Fruit fly (Drosophila melanogaster) whole organism, embryonic: ENCODE data around the gene CG10338.

Experiments
- Abd-B ChIP-seq: fragments of 200-800 bp; sonication (Bioruptor generic); optimal IDR thresholded peaks from 2 replicates; lab custom pipeline; 2018; ENCODE audit warnings: missing biosample characterization, mild to moderate bottlenecking, missing genetic modification characterization, moderate library complexity
- Aef1 ChIP-seq: fragments of 200-800 bp; sonication (Bioruptor generic); IDR thresholded peaks from 3 replicates; pipeline ENCODE4 v1.3.6; 2022; ENCODE audit warnings: missing biosample characterization, missing genetic modification characterization
- B-H2 ChIP-seq: fragments of 200-800 bp; sonication (Bioruptor generic); optimal IDR thresholded peaks from 2 replicates; lab custom pipeline; 2018; ENCODE audit warnings: missing biosample characterization, mild to moderate bottlenecking, missing genetic modification characterization
- CG10147 ChIP-seq: fragments of 200-800 bp; sonication (Bioruptor generic); optimal IDR thresholded peaks from 2 replicates; lab custom pipeline; 2019; ENCODE audit warnings: missing biosample characterization, mild to moderate bottlenecking, missing genetic modification characterization, moderate library complexity
- CG13287 ChIP-seq: fragments of 200-800 bp; sonication (Bioruptor generic); IDR thresholded peaks from 2 replicates; pipeline ENCODE4 v1.3.6; 2022; ENCODE audit warnings: missing biosample characterization, missing genetic modification characterization; ENCODE audit not compliant: partially characterized antibody
- CG13775 ChIP-seq: fragments of 200-800 bp; sonication (Bioruptor generic); optimal IDR thresholded peaks from 3 replicates; lab custom pipeline; 2017; ENCODE audit warnings: missing biosample characterization, mild to moderate bottlenecking, missing genetic modification characterization
- CG14667 ChIP-seq: fragments of 200-800 bp; sonication (Bioruptor generic); IDR thresholded peaks from 2 replicates; pipeline ENCODE4 v1.3.6; 2022; ENCODE audit warnings: missing biosample characterization, missing genetic modification characterization
- CG14965 ChIP-seq: fragments of 200-800 bp; sonication (Bioruptor generic); optimal IDR thresholded peaks from 2 replicates; lab custom pipeline; 2016; ENCODE audit warnings: missing biosample characterization, missing genetic modification characterization, borderline replicate concordance
- CG15479 ChIP-seq: fragments of 200-800 bp; sonication (Bioruptor generic); optimal IDR thresholded peaks from 3 replicates; lab custom pipeline; 2019; ENCODE audit warnings: missing biosample characterization, mild to moderate bottlenecking, missing genetic modification characterization, moderate library complexity
- CG2120 ChIP-seq: fragments of 200-800 bp; sonication (Bioruptor generic); optimal IDR thresholded peaks from 3 replicates; lab custom pipeline; 2016; ENCODE audit warnings: missing biosample characterization, missing genetic modification characterization
- CG30020 ChIP-seq: fragments of 200-800 bp; optimal IDR thresholded peaks from 2 replicates; lab custom pipeline; 2019; ENCODE audit warnings: missing biosample characterization, mild to moderate bottlenecking, missing genetic modification characterization, moderate library complexity
- CG4360 ChIP-seq: fragments of 200-800 bp; sonication (Bioruptor generic); IDR thresholded peaks from 2 replicates; pipeline ENCODE4 v1.3.6; 2022; ENCODE audit warnings: missing biosample characterization, missing genetic modification characterization
- CG4424 ChIP-seq: fragments of 200-800 bp; sonication (Bioruptor generic); optimal IDR thresholded peaks from 3 replicates; lab custom pipeline; 2016; ENCODE audit warnings: missing biosample characterization, missing genetic modification characterization
- CG6854 ChIP-seq: fragments of 200-800 bp; sonication (Bioruptor generic); optimal IDR thresholded peaks from 3 replicates; lab custom pipeline; 2017; ENCODE audit warnings: missing biosample characterization, mild to moderate bottlenecking, missing genetic modification characterization
- CG9932 ChIP-seq: fragments of 200-800 bp; sonication (Bioruptor generic); IDR thresholded peaks from 2 replicates; pipeline ENCODE4 v1.3.6; 2022; ENCODE audit warnings: missing biosample characterization, missing genetic modification characterization
- Dfd ChIP-seq, 2 experiments: fragments of >200 bp; optimal IDR thresholded peaks; 2 replicates each; lab custom pipeline; 2017; ENCODE audit warnings: missing biosample characterization in 2 of 2, missing genetic modification characterization in 2 of 2
- Drgx ChIP-seq: fragments of 200-800 bp; sonication (Bioruptor generic); IDR thresholded peaks from 2 replicates; pipeline ENCODE4 v1.3.6; 2022; ENCODE audit warnings: missing biosample characterization, missing genetic modification characterization
- Ets65A ChIP-seq: fragments of 200-800 bp; sonication (Bioruptor generic); peaks from one replicate; lab custom pipeline; 2016; ENCODE audit warnings: missing biosample characterization, missing genetic modification characterization
- Gug ChIP-seq: fragments of 200-800 bp; sonication (Bioruptor generic); IDR thresholded peaks from 4 replicates; pipeline ENCODE4 v1.3.6; 2022; ENCODE audit warnings: missing biosample characterization, missing genetic modification characterization
- HLHmδ ChIP-seq: fragments of 200-800 bp; sonication (Bioruptor generic); optimal IDR thresholded peaks from 2 replicates; lab custom pipeline; 2018; ENCODE audit warnings: missing biosample characterization, mild to moderate bottlenecking, missing genetic modification characterization, moderate library complexity
- Hey ChIP-seq: fragments of 200-800 bp; sonication (Bioruptor generic); optimal IDR thresholded peaks from 3 replicates; lab custom pipeline; 2018; ENCODE audit warnings: missing biosample characterization, mild to moderate bottlenecking, missing genetic modification characterization
- Hmx ChIP-seq: fragments of 200-800 bp; sonication (Bioruptor generic); optimal IDR thresholded peaks from 2 replicates; lab custom pipeline; 2016; ENCODE audit warnings: missing biosample characterization, missing genetic modification characterization
- Max ChIP-seq: fragments of 200-800 bp; sonication (Bioruptor generic); optimal IDR thresholded peaks from 2 replicates; lab custom pipeline; 2016; ENCODE audit warnings: missing biosample characterization, mild to moderate bottlenecking, missing genetic modification characterization
- Mes4 ChIP-seq: fragments of 200-800 bp; sonication (Bioruptor generic); optimal IDR thresholded peaks from 2 replicates; lab custom pipeline; 2016; ENCODE audit warnings: missing biosample characterization, missing genetic modification characterization
- Poxn ChIP-seq: fragments of 200-800 bp; sonication (Bioruptor generic); IDR thresholded peaks from 2 replicates; pipeline ENCODE4 v1.3.6; 2022; ENCODE audit warnings: missing biosample characterization, missing genetic modification characterization
- Ravus ChIP-seq: fragments of 200-800 bp; sonication (Bioruptor generic); IDR thresholded peaks from 2 replicates; pipeline ENCODE4 v1.3.6; 2022; ENCODE audit warnings: missing biosample characterization, missing genetic modification characterization
- Scr ChIP-seq: fragments of 200-800 bp; sonication (Bioruptor generic); IDR thresholded peaks from 2 replicates; pipeline ENCODE4 v1.3.6; 2022; ENCODE audit warnings: missing biosample characterization, missing genetic modification characterization; ENCODE audit not compliant: partially characterized antibody
- Six4 ChIP-seq: fragments of 200-800 bp; sonication (Bioruptor generic); optimal IDR thresholded peaks from 2 replicates; lab custom pipeline; 2016; ENCODE audit warnings: missing biosample characterization, missing genetic modification characterization
- cato ChIP-seq: fragments of 200-800 bp; sonication (Bioruptor generic); optimal IDR thresholded peaks from 2 replicates; lab custom pipeline; 2016; ENCODE audit warnings: missing biosample characterization, missing genetic modification characterization, borderline replicate concordance
- caup ChIP-seq: fragments of 200-800 bp; sonication (Bioruptor generic); optimal IDR thresholded peaks from 3 replicates; lab custom pipeline; 2017; ENCODE audit warnings: missing biosample characterization, mild to moderate bottlenecking, missing genetic modification characterization, moderate library complexity; ENCODE audit not compliant: severe bottlenecking
- cg ChIP-seq: fragments of 200-800 bp; sonication (Bioruptor generic); optimal IDR thresholded peaks from 3 replicates; lab custom pipeline; 2019; ENCODE audit warnings: missing biosample characterization, mild to moderate bottlenecking, missing genetic modification characterization, moderate library complexity
- chm ChIP-seq: fragments of 200-800 bp; sonication (Bioruptor generic); IDR thresholded peaks from 2 replicates; pipeline ENCODE4 v1.3.6; 2022; ENCODE audit warnings: missing biosample characterization, missing genetic modification characterization
- fd96Cb ChIP-seq: fragments of 200-800 bp; sonication (Bioruptor generic); optimal IDR thresholded peaks from 2 replicates; lab custom pipeline; 2018; ENCODE audit warnings: missing biosample characterization, mild to moderate bottlenecking, missing genetic modification characterization, moderate library complexity
- gce ChIP-seq: fragments of 200-800 bp; sonication (Bioruptor generic); IDR thresholded peaks from 3 replicates; pipeline ENCODE4 v1.3.6; 2022; ENCODE audit warnings: missing biosample characterization, missing genetic modification characterization
- gsb ChIP-seq: fragments of 200-800 bp; sonication (Bioruptor generic); IDR thresholded peaks from 2 replicates; pipeline ENCODE4 v1.3.6; 2022; ENCODE audit warnings: missing biosample characterization, missing genetic modification characterization
- jing ChIP-seq: fragments of 200-800 bp; sonication (Bioruptor generic); optimal IDR thresholded peaks from 2 replicates; lab custom pipeline; 2018; ENCODE audit warnings: missing biosample characterization, mild to moderate bottlenecking, missing genetic modification characterization
- nerfin-2 ChIP-seq: fragments of 200-800 bp; sonication (Bioruptor generic); IDR thresholded peaks from 2 replicates; pipeline ENCODE4 v1.3.6; 2022; ENCODE audit warnings: missing biosample characterization, missing genetic modification characterization; ENCODE audit not compliant: partially characterized antibody
- nmo ChIP-seq: fragments of 200-800 bp; sonication (Bioruptor generic); optimal IDR thresholded peaks from 2 replicates; lab custom pipeline; 2018; ENCODE audit warnings: missing biosample characterization, mild to moderate bottlenecking, missing genetic modification characterization, moderate library complexity
- phol ChIP-seq: fragments of 200-800 bp; sonication (Bioruptor generic); optimal IDR thresholded peaks from 3 replicates; lab custom pipeline; 2018; ENCODE audit warnings: missing biosample characterization, mild to moderate bottlenecking, missing genetic modification characterization, moderate library complexity
- sd ChIP-seq: fragments of 200-800 bp; sonication (Bioruptor generic); optimal IDR thresholded peaks from 3 replicates; lab custom pipeline; 2018; ENCODE audit warnings: missing biosample characterization, mild to moderate bottlenecking, missing genetic modification characterization, moderate library complexity
- shn ChIP-seq: fragments of 200-800 bp; sonication (Bioruptor generic); optimal IDR thresholded peaks from 3 replicates; lab custom pipeline; 2016; ENCODE audit warnings: missing biosample characterization, missing genetic modification characterization
- sim ChIP-seq: fragments of 200-800 bp; sonication (Bioruptor generic); IDR thresholded peaks from 2 replicates; pipeline ENCODE4 v1.3.6; 2022; ENCODE audit warnings: missing biosample characterization, missing genetic modification characterization
- sqz ChIP-seq: fragments of 200-800 bp; sonication (Bioruptor generic); optimal IDR thresholded peaks from 3 replicates; lab custom pipeline; 2018; ENCODE audit warnings: missing biosample characterization, mild to moderate bottlenecking, missing genetic modification characterization
- tll ChIP-seq, 2 experiments: fragments of 200-800 bp in 1 of 2; fragments of >200 bp in 1 of 2; sonication (Bioruptor generic) in 1 of 2; optimal IDR thresholded peaks; 2 replicates each; lab custom pipeline; 2017 to 2019; ENCODE audit warnings: missing biosample characterization in 2 of 2, missing genetic modification characterization in 2 of 2, mild to moderate bottlenecking in 1 of 2, moderate library complexity in 1 of 2
- tup ChIP-seq: fragments of 200-800 bp; sonication (Bioruptor generic); optimal IDR thresholded peaks from 2 replicates; lab custom pipeline; 2016; ENCODE audit warnings: missing biosample characterization, mild to moderate bottlenecking, missing genetic modification characterization, moderate library complexity
- usp ChIP-seq: fragments of >200 bp; optimal IDR thresholded peaks from 2 replicates; lab custom pipeline; 2017; ENCODE audit warnings: missing biosample characterization, missing genetic modification characterization
- zen ChIP-seq: fragments of 200-800 bp; sonication (Bioruptor generic); optimal IDR thresholded peaks from 3 replicates; lab custom pipeline; 2018; ENCODE audit warnings: missing biosample characterization, mild to moderate bottlenecking, missing genetic modification characterization, moderate library complexity
- zfh1 ChIP-seq: fragments of 200-800 bp; sonication (Bioruptor generic); IDR thresholded peaks from 3 replicates; pipeline ENCODE4 v1.3.6; 2022; ENCODE audit warnings: missing biosample characterization, missing genetic modification characterization

CG10338 gene

dm6 chr2L:18676948-18677820, 18.3 kb upstream of the CG10338 start, which contains the start of the genes Mst36Fa and CG31751 (continued):
- TF ChIP-seq Abd-B (GFP tag; lab: Kevin White, UChicago) (peak; percentile 26), usp (no peak), CG14667 (no peak), sqz (GFP tag; lab: Kevin White, UChicago) (no peak), phol (peak; percentile 9), caup (GFP tag; lab: Kevin White, UChicago) (peak; percentile 94), Ravus (GFP tag; lab: Robert Waterston, UW) (no peak), Ets65A (GFP tag; lab: Kevin White, UChicago) (no peak), Gug (GFP tag; lab: Robert Waterston, UW) (no peak), Max (GFP tag; lab: Kevin White, UChicago) (peak; percentile 57), CG13775 (GFP tag; lab: Kevin White, UChicago) (peak; percentile 43), sim (GFP tag; lab: Robert Waterston, UW) (peak; percentile 76), sd (tag; lab: Kevin White, UChicago) (no peak), CG9932 (GFP tag; lab: Robert Waterston, UW) (peak; percentile 32; the same call in 1 of the 2 replicates), Dfd (GFP tag; optimal IDR thresholded peaks at IDR 0.05; lab: Kevin White, UChicago) (no peak), jing (GFP tag; lab: Kevin White, UChicago) (peak; percentile 39), tll (GFP tag; optimal IDR thresholded peaks at IDR 0.05; lab: Kevin White, UChicago) (no peak), CG2120 (GFP tag; lab: Kevin White, UChicago) (peak; percentile 71), gce (GFP tag; lab: Robert Waterston, UW) (peak; percentile 44; the same call in 1 of the 3 replicates), CG15479 (GFP tag; lab: Kevin White, UChicago) (no peak), Hmx (GFP tag; lab: Kevin White, UChicago) (peak; percentile 9), tup (GFP tag; lab: Kevin White, UChicago) (peak; percentile 71), CG13287 (GFP tag; lab: Robert Waterston, UW) (peak; percentile 22; the same call in 1 of the 2 replicates), cato (no peak), B-H2 (GFP tag; lab: Kevin White, UChicago) (peak; percentile 40), nerfin-2 (GFP tag; lab: Robert Waterston, UW) (peak; percentile 39; the same call in 1 of the 2 replicates), HLHmδ (GFP tag; lab: Kevin White, UChicago) (peak; percentile 72), CG6854 (peak; percentile 89), CG4424 (GFP tag; lab: Kevin White, UChicago) (peak; percentile 53), gsb (GFP tag; lab: Robert Waterston, UW) (peak; percentile 74), Poxn (GFP tag; lab: Robert Waterston, UW) (no peak), Drgx (GFP tag; lab: Robert Waterston, UW) (no peak), Scr (GFP tag; lab: Robert Waterston, UW) (no peak), cg (GFP tag; lab: Kevin White, UChicago) (peak; percentile 87), CG4360 (peak; percentile 59), chm (GFP tag; lab: Robert Waterston, UW) (peak; percentile 74), fd96Cb (tag; lab: Kevin White, UChicago) (peak; percentile 31), CG10147 (GFP tag; lab: Kevin White, UChicago) (no peak), Mes4 (peak; percentile 80), zen (tag; lab: Kevin White, UChicago) (peak; percentile 6), zfh1 (GFP tag; lab: Robert Waterston, UW) (peak; percentile 55; the same call in 1 of the 3 replicates), nmo (GFP tag; lab: Kevin White, UChicago) (peak; percentile 30), Aef1 (no peak), Hey (tag; lab: Kevin White, UChicago) (peak; percentile 88), shn (peak; percentile 69), Six4 (GFP tag; lab: Kevin White, UChicago) (peak; percentile 30), CG30020 (tag; lab: Kevin White, UChicago) (peak; percentile 8), CG14965 (GFP tag; lab: Kevin White, UChicago) (peak; percentile 67)
